Worm (Caenorhabditis elegans): ENCODE results near the gene E02A10.3.

Gene E02A10.3

ce11 chrV:12636248-12636647, 56.8 kb downstream of the E02A10.3 start (continued):
- no peak for TF ChIP-seq zfp-2 (tag; optimal IDR thresholded peaks at IDR 0.05)
- TF ChIP-seq dve-1 (tag; optimal IDR thresholded peaks at IDR 0.05; ENCODE audit: insufficient read depth), result no peak
- no peak for TF ChIP-seq T20F7.1 (GFP tag; optimal IDR thresholded peaks at IDR 0.05)
- TF ChIP-seq F26F4.8 (GFP tag; conservative IDR thresholded peaks at IDR 0.05), result no peak
- no peak for TF ChIP-seq pqm-1 (tag; optimal IDR thresholded peaks at IDR 0.05)
- TF ChIP-seq hlh-30 (tag; optimal IDR thresholded peaks at IDR 0.05; ENCODE audit: insufficient read depth), result peak; percentile 26
- TF ChIP-seq hlh-11 (tag; optimal IDR thresholded peaks at IDR 0.05), result peak; percentile 42
- no peak for TF ChIP-seq duxl-1 (tag; optimal IDR thresholded peaks at IDR 0.05; ENCODE audit: poor library complexity)
- TF ChIP-seq Y105C5A.15 (GFP tag; IDR thresholded peaks at IDR 0.05), result no peak
- TF ChIP-seq dmd-9 (GFP tag; IDR thresholded peaks at IDR 0.05), result no peak
- TF ChIP-seq R02D3.7 (tag; optimal IDR thresholded peaks at IDR 0.05), result no peak
- no peak for TF ChIP-seq nhr-42 (GFP tag; IDR thresholded peaks at IDR 0.05)
- no peak for TF ChIP-seq zfp-3 (GFP tag; conservative IDR thresholded peaks at IDR 0.05)
- no peak for TF ChIP-seq nhr-237 (tag; optimal IDR thresholded peaks at IDR 0.05)

- TF ChIP-seq skn-1 (tag; optimal IDR thresholded peaks at IDR 0.05), result no peak
- no peak for TF ChIP-seq R02D3.7 (tag; optimal IDR thresholded peaks at IDR 0.05)
- TF ChIP-seq mdl-1 (tag; optimal IDR thresholded peaks at IDR 0.05), result peak; percentile 32 to 85
- peak; percentile 28 for TF ChIP-seq nhr-11 (tag; optimal IDR thresholded peaks at IDR 0.05)
- peak; percentile 49 for TF ChIP-seq cey-2 (tag; optimal IDR thresholded peaks at IDR 0.05; ENCODE audit: borderline replicate concordance, insufficient read depth)
- TF ChIP-seq nhr-102 (tag; optimal IDR thresholded peaks at IDR 0.05), result peak; percentile 66
- TF ChIP-seq dpl-1 (GFP tag; optimal IDR thresholded peaks at IDR 0.05), result peak; percentile 40
- peak; percentile 76 for TF ChIP-seq mep-1 (tag; optimal IDR thresholded peaks at IDR 0.05)
- peak; percentile 73 for TF ChIP-seq ceh-20 (GFP tag; IDR thresholded peaks at IDR 0.05)
- peak; percentile 23 for TF ChIP-seq jun-1 (tag; optimal IDR thresholded peaks at IDR 0.05)
- peak in 1 of 2 experiments; percentile 98 for TF ChIP-seq unc-62 (GFP tag; optimal IDR thresholded peaks at IDR 0.05 in 1 of 2)
- TF ChIP-seq unc-62 (tag; optimal IDR thresholded peaks at IDR 0.05), result no peak
- TF ChIP-seq nhr-77 (tag; optimal IDR thresholded peaks at IDR 0.05), result peak; percentile 59
- TF ChIP-seq zfp-3 (GFP tag; conservative IDR thresholded peaks at IDR 0.05), result no peak; the same call in 1 of the 2 replicates
- 0 out of 2 replicates have a peak, but pooled peaks have one; percentile 34 for TF ChIP-seq hmg-1.1 (GFP tag; IDR thresholded peaks at IDR 0.05)
- TF ChIP-seq lin-29 (GFP tag; IDR thresholded peaks at IDR 0.05), result no peak
- peak; percentile 96 for TF ChIP-seq nhr-48 (tag; optimal IDR thresholded peaks at IDR 0.05)
- TF ChIP-seq tra-1 (GFP tag; IDR thresholded peaks at IDR 0.05), result peak; percentile 80; the same call in 1 of the 2 replicates
- TF ChIP-seq ceh-28 (tag; optimal IDR thresholded peaks at IDR 0.05), result no peak
- TF ChIP-seq ama-1 (optimal IDR thresholded peaks at IDR 0.05), result peak; percentile 69
- TF ChIP-seq aha-1 (tag), result peak; percentile 97
- TF ChIP-seq nhr-237 (tag; optimal IDR thresholded peaks at IDR 0.05), result no peak
- TF ChIP-seq mxl-3 (GFP tag; optimal IDR thresholded peaks at IDR 0.05), result peak; percentile 94
- peak; percentile 30 for TF ChIP-seq nhr-10 (tag; optimal IDR thresholded peaks at IDR 0.05)
- TF ChIP-seq spr-3 (GFP tag; optimal IDR thresholded peaks at IDR 0.05), result no peak
- peak in 1 of 2 experiments; percentile 30 for TF ChIP-seq hif-1 (tag; optimal IDR thresholded peaks at IDR 0.05)
- TF ChIP-seq nhr-76 (tag; optimal IDR thresholded peaks at IDR 0.05), result no peak
- TF ChIP-seq dve-1 (tag; optimal IDR thresholded peaks at IDR 0.05; ENCODE audit: insufficient read depth), result peak; percentile 86
- TF ChIP-seq ceh-32 (tag; optimal IDR thresholded peaks at IDR 0.05; ENCODE audit: poor library complexity), result no peak
- no peak for TF ChIP-seq nhr-42 (GFP tag; IDR thresholded peaks at IDR 0.05)
- peak; percentile 74; the same call in 1 of the 2 replicates for TF ChIP-seq saeg-2 (GFP tag; IDR thresholded peaks at IDR 0.05)
- TF ChIP-seq lin-1 (GFP tag; IDR thresholded peaks at IDR 0.05), result peak; percentile 60; the same call in 1 of the 2 replicates
- TF ChIP-seq php-3 (GFP tag; IDR thresholded peaks at IDR 0.05), result peak; percentile 95
- no peak for TF ChIP-seq F49E8.2 (tag; optimal IDR thresholded peaks at IDR 0.05; ENCODE audit: borderline replicate concordance)
- TF ChIP-seq nhr-28 (tag; optimal IDR thresholded peaks at IDR 0.05), result peak; percentile 51
- peak; percentile 55; the same call in 1 of the 2 replicates for TF ChIP-seq pha-4 (GFP tag; IDR thresholded peaks at IDR 0.05)
- TF ChIP-seq pha-4 (tag; optimal IDR thresholded peaks at IDR 0.05), result no peak
- TF ChIP-seq lsy-2 (tag; optimal IDR thresholded peaks at IDR 0.05), result peak; percentile 59 to 60
- peak; percentile 36; the same call in 1 of the 2 replicates for TF ChIP-seq mdt-29 (GFP tag; IDR thresholded peaks at IDR 0.05)
- TF ChIP-seq rbr-2 (tag; optimal IDR thresholded peaks at IDR 0.05), result peak; percentile 48
Observed at ce11 chrV:12637238-12637690, 57.9 kb downstream of the E02A10.3 start, which contains the start of gene F56H9.2. F56H9.2 (plus strand) TSS chrV:12637663.

Measured in whole organism, L4 larva.